Worm (Caenorhabditis elegans) whole organism, mixed stage, embryonic: ENCODE results near the gene ceh-16.

Experiments
- M03D4.4 ChIP-seq: sonication (generic microtip); optimal IDR thresholded peaks from 2 replicates; lab custom pipeline; 2017; ENCODE audit warnings: mild to moderate bottlenecking, missing genetic modification characterization, missing compliant biosample characterization
- bed-3 ChIP-seq: fragments of 200-800 bp; sonication (Bioruptor generic); optimal IDR thresholded peaks from 3 replicates; lab custom pipeline; 2018; ENCODE audit warnings: mild to moderate bottlenecking, missing genetic modification characterization, moderate library complexity, missing compliant biosample characterization
- blmp-1 ChIP-seq: fragments of 150-350 bp; optimal IDR thresholded peaks from 2 replicates; lab custom pipeline; 2014; ENCODE audit warnings: missing biosample characterization, missing genetic modification characterization
- ceh-39 ChIP-seq: fragments of 150-350 bp; optimal IDR thresholded peaks from 2 replicates; lab custom pipeline; 2014; ENCODE audit warnings: missing biosample characterization, missing genetic modification characterization
- ceh-43 ChIP-seq: fragments of 200-800 bp; sonication (Bioruptor generic); optimal IDR thresholded peaks from 2 replicates; lab custom pipeline; 2018; ENCODE audit warnings: mild to moderate bottlenecking, missing genetic modification characterization, moderate library complexity, missing compliant biosample characterization
- ceh-83 ChIP-seq: fragments of 200-800 bp; sonication (Bioruptor generic); optimal IDR thresholded peaks from 2 replicates; lab custom pipeline; 2018; ENCODE audit warnings: mild to moderate bottlenecking, missing genetic modification characterization, missing compliant biosample characterization
- ces-1 ChIP-seq: fragments of 150-350 bp; optimal IDR thresholded peaks from 2 replicates; lab custom pipeline; 2014; ENCODE audit warnings: missing biosample characterization, missing genetic modification reagents, missing genetic modification characterization
- cnd-1 ChIP-seq: fragments of 200-800 bp; sonication (Bioruptor generic); optimal IDR thresholded peaks from 2 replicates; lab custom pipeline; 2018; ENCODE audit warnings: mild to moderate bottlenecking, missing genetic modification characterization, missing compliant biosample characterization
- drap-1 ChIP-seq: fragments of 200-800 bp; sonication (Bioruptor generic); optimal IDR thresholded peaks from 3 replicates; lab custom pipeline; 2018; ENCODE audit warnings: mild to moderate bottlenecking, missing genetic modification characterization, missing compliant biosample characterization
- elt-3 ChIP-seq: fragments of 150-350 bp; optimal IDR thresholded peaks from 2 replicates; lab custom pipeline; 2014; ENCODE audit warnings: missing biosample characterization, missing genetic modification characterization
- flh-1 ChIP-seq: fragments of 200-800 bp; sonication (Bioruptor generic); optimal IDR thresholded peaks from 2 replicates; lab custom pipeline; 2018; ENCODE audit warnings: mild to moderate bottlenecking, missing genetic modification characterization, moderate library complexity, missing compliant biosample characterization
- ham-2 ChIP-seq: fragments of 200-800 bp; sonication (Bioruptor generic); optimal IDR thresholded peaks from 2 replicates; lab custom pipeline; 2018; ENCODE audit warnings: mild to moderate bottlenecking, missing genetic modification characterization, missing compliant biosample characterization
- hlh-1 ChIP-seq: fragments of 150-350 bp; optimal IDR thresholded peaks from 2 replicates; lab custom pipeline; 2014; ENCODE audit warnings: missing biosample characterization, missing genetic modification reagents, missing genetic modification characterization
- lin-13 ChIP-seq: fragments of 150-350 bp; optimal IDR thresholded peaks from 2 replicates; lab custom pipeline; 2014; ENCODE audit warnings: missing biosample characterization, missing genetic modification characterization
- lin-32 ChIP-seq: fragments of 200-800 bp; sonication (Bioruptor generic); optimal IDR thresholded peaks from 2 replicates; lab custom pipeline; 2018; ENCODE audit warnings: mild to moderate bottlenecking, missing genetic modification characterization, missing compliant biosample characterization
- mab-5 ChIP-seq: fragments of 150-350 bp; optimal IDR thresholded peaks from 2 replicates; lab custom pipeline; 2014; ENCODE audit warnings: missing biosample characterization, missing genetic modification characterization
- mep-1 ChIP-seq: fragments of 150-350 bp; optimal IDR thresholded peaks from 2 replicates; lab custom pipeline; 2017; ENCODE audit warnings: missing biosample characterization, missing genetic modification reagents, missing genetic modification characterization, inconsistent platforms
- mls-2 ChIP-seq: sonication (generic microtip); optimal IDR thresholded peaks from 2 replicates; lab custom pipeline; 2016; ENCODE audit warnings: mild to moderate bottlenecking, missing genetic modification characterization, moderate library complexity, missing compliant biosample characterization
- nhr-12 ChIP-seq: fragments of 150-350 bp; optimal IDR thresholded peaks from 2 replicates; lab custom pipeline; 2014; ENCODE audit warnings: missing biosample characterization, missing genetic modification characterization
- nhr-2 ChIP-seq: fragments of 150-350 bp; optimal IDR thresholded peaks from 2 replicates; lab custom pipeline; 2014; ENCODE audit warnings: missing biosample characterization, missing genetic modification characterization
- nhr-237 ChIP-seq: fragments of 150-350 bp; optimal IDR thresholded peaks from 2 replicates; lab custom pipeline; 2014; ENCODE audit warnings: missing biosample characterization, missing genetic modification characterization
- nhr-76 ChIP-seq: sonication (generic microtip); optimal IDR thresholded peaks from 2 replicates; lab custom pipeline; 2017; ENCODE audit warnings: missing biosample characterization, missing genetic modification characterization
- sem-2 ChIP-seq: fragments of 200-800 bp; sonication (Bioruptor generic); optimal IDR thresholded peaks from 2 replicates; lab custom pipeline; 2018; ENCODE audit warnings: mild to moderate bottlenecking, missing genetic modification characterization, missing compliant biosample characterization
- snpc-4 ChIP-seq: fragments of 150-350 bp; optimal IDR thresholded peaks from 2 replicates; lab custom pipeline; 2014; ENCODE audit warnings: missing biosample characterization, missing genetic modification characterization
- unc-120 ChIP-seq: sonication (generic microtip); optimal IDR thresholded peaks from 2 replicates; lab custom pipeline; 2017; ENCODE audit warnings: missing genetic modification characterization, missing compliant biosample characterization; ENCODE audit not compliant: poor library complexity, severe bottlenecking
- unc-39 ChIP-seq: fragments of 150-350 bp; optimal IDR thresholded peaks from 2 replicates; lab custom pipeline; 2014; ENCODE audit warnings: missing biosample characterization, missing genetic modification characterization
- unc-62 ChIP-seq: fragments of 150-350 bp; optimal IDR thresholded peaks from 2 replicates; lab custom pipeline; 2014; ENCODE audit warnings: missing biosample characterization, missing genetic modification reagents, missing genetic modification characterization
- ztf-11 ChIP-seq: fragments of 150-350 bp; optimal IDR thresholded peaks from 2 replicates; lab custom pipeline; 2014; ENCODE audit warnings: missing biosample characterization, missing genetic modification characterization

ceh-16 gene

DNA sequence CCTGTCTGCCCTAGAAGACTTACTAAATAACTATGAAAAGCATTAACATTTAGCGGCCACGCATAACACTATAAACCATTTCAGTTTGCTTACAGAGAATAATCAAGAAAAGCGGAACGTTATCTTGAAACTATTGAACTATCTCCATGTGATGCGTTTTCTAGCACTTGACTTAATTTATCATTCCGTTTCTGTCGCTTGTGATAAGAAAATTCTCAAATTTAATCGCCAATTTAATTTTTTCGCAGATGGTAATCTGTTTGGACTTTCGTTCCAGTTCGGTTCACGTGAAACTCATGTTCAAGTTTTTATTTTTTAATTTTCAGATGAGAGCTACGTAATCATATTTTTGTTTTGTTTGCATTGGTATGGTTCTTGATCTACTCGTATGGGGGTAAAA is 34.4 kb downstream of the ceh-16 start:
- TF ChIP-seq ztf-11 (tag; lab: Kevin White, UChicago) (no peak), M03D4.4 (tag; lab: Kevin White, UChicago) (no peak), ceh-39 (tag; lab: Kevin White, UChicago) (no peak), elt-3 (tag; lab: Kevin White, UChicago) (no peak), ceh-43 (GFP tag; lab: Kevin White, UChicago) (no peak), mep-1 (tag; lab: Kevin White, UChicago) (no peak), nhr-12 (tag; lab: Kevin White, UChicago) (no peak), unc-62 (no peak), nhr-2 (tag; lab: Kevin White, UChicago) (no peak), unc-120 (no peak), sem-2 (no peak), flh-1 (no peak)

ce11 chrIII:8657676-8658366 is 35.3 kb downstream of the ceh-16 start:
- TF ChIP-seq sem-2, result no peak
- TF ChIP-seq lin-13 (tag; lab: Kevin White, UChicago), result no peak

DNA sequence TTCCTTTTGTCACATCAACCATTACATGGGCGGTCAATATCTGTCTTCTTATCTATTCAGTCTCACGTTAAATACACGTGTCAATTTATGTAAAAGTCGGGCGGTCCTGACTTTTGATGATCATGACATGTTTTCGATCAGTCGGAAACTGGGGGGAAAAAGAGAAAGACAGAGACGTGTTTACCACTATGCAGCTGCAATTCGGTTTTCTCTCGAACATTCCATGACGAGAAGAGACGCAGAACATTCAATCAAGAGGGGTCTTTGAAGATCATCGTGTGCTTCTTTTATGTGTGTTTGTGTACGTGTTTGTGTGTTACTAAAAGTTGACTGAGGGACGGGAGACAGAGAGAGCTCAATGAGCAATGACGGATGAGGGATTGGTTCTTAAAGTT is 35.8 kb downstream of the ceh-16 start:
- TF ChIP-seq bed-3 (GFP tag; lab: Kevin White, UChicago), result no peak
- TF ChIP-seq unc-62, result peak; percentile 97
- peak; percentile 46 for TF ChIP-seq mep-1 (tag; lab: Kevin White, UChicago)
- no peak for TF ChIP-seq mls-2
- TF ChIP-seq ceh-39 (tag; lab: Kevin White, UChicago), result no peak
- peak; percentile 48 for TF ChIP-seq ces-1
- no peak for TF ChIP-seq snpc-4
- peak; percentile 21 for TF ChIP-seq elt-3 (tag; lab: Kevin White, UChicago)
- peak; percentile 43 for TF ChIP-seq nhr-237 (tag; lab: Kevin White, UChicago)
- TF ChIP-seq cnd-1 (tag; lab: Kevin White, UChicago), result no peak
- TF ChIP-seq hlh-1 (tag; lab: Kevin White, UChicago), result peak; percentile 38
- no peak for TF ChIP-seq nhr-2 (tag; lab: Kevin White, UChicago)
- TF ChIP-seq unc-120, result peak; percentile 59
- no peak for TF ChIP-seq lin-32 (GFP tag; lab: Kevin White, UChicago)
- no peak for TF ChIP-seq ceh-83 (GFP tag; lab: Kevin White, UChicago)
- no peak for TF ChIP-seq mab-5

- TF ChIP-seq ztf-11 (tag; lab: Kevin White, UChicago), result no peak
- no peak for TF ChIP-seq drap-1 (GFP tag; lab: Kevin White, UChicago)
- TF ChIP-seq cnd-1 (tag; lab: Kevin White, UChicago), result no peak
- TF ChIP-seq ceh-83 (GFP tag; lab: Kevin White, UChicago), result no peak
- TF ChIP-seq ham-2 (GFP tag; lab: Kevin White, UChicago), result no peak
- no peak for TF ChIP-seq unc-62
- no peak for TF ChIP-seq lin-13 (tag; lab: Kevin White, UChicago)
- no peak for TF ChIP-seq flh-1
- TF ChIP-seq mab-5, result no peak
- no peak for TF ChIP-seq nhr-76
- no peak for TF ChIP-seq blmp-1
- TF ChIP-seq M03D4.4 (tag; lab: Kevin White, UChicago), result no peak
- TF ChIP-seq ces-1, result no peak
- TF ChIP-seq, all 35 proteins: peak for 0
These were observed 40.6 kb downstream of the ceh-16 start for ce11 chrIII:8663143-8663542.

DNA sequence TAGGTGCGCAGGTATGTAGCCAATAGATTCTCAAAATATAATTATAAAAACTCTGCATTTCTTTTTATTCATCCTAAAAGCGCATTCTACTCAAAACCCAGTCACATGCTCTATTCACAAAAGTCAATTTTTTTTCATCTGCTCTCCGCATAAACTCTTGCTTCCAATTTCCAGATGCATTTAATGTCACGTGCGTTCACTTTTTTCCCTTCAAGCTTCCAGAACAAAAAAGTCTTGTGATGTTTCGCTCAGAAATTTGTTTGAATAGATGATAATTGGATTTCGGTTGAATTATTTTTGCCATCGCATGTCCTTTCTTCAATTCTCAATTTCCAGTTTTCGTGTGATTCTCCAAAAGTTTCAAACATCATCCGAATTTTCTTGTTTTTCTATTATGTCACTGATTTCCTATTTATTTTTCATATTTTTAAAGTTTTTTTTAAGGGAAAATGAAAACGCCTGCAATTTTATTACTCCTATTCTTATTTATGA is 42.4 kb downstream of the ceh-16 start, which contains the start of gene F22B7.1:
F22B7.1 (plus strand) TSS at position 442 of the 492 bp plus-strand sequence.
- no peak for TF ChIP-seq mls-2
- no peak for TF ChIP-seq nhr-2 (tag; lab: Kevin White, UChicago)
- TF ChIP-seq blmp-1, result no peak
- no peak for TF ChIP-seq drap-1 (GFP tag; lab: Kevin White, UChicago)
- TF ChIP-seq mep-1 (tag; lab: Kevin White, UChicago), result no peak
- TF ChIP-seq M03D4.4 (tag; lab: Kevin White, UChicago), result no peak
- no peak for TF ChIP-seq nhr-76
- no peak for TF ChIP-seq bed-3 (GFP tag; lab: Kevin White, UChicago)
- no peak for TF ChIP-seq unc-39 (tag; lab: Kevin White, UChicago)
- TF ChIP-seq snpc-4, result no peak
- no peak for TF ChIP-seq unc-62
- no peak for TF ChIP-seq hlh-1 (tag; lab: Kevin White, UChicago)
- TF ChIP-seq nhr-12 (tag; lab: Kevin White, UChicago), result no peak
- TF ChIP-seq elt-3 (tag; lab: Kevin White, UChicago), result no peak
- TF ChIP-seq, all 35 proteins: peak for 0
